Fruit fly (Drosophila melanogaster): ENCODE results near the gene Ubr3.

- TF ChIP-seq sima (GFP tag; optimal IDR thresholded peaks at IDR 0.05) (no peak), CG11560 (tag; IDR thresholded peaks at IDR 0.05) (no peak), CG7556 (GFP tag; optimal IDR thresholded peaks at IDR 0.05) (no peak), CG10462 (GFP tag; optimal IDR thresholded peaks at IDR 0.05) (no peak), CG34422 (GFP tag; IDR thresholded peaks at IDR 0.05) (no peak), CG30431 (GFP tag; optimal IDR thresholded peaks at IDR 0.05) (no peak), CHES-1-like (GFP tag; optimal IDR thresholded peaks at IDR 0.05) (no peak)
Measured at dm6 chrX:7980786-7981185, 45.1 kb downstream of the Ubr3 start.

All from whole organism, embryonic.